Worm (Caenorhabditis elegans) whole organism, L3 larva: ENCODE results near the gene Y42H9AR.1.

Experiments
- nhr-28 ChIP-seq: fragments of 150-350 bp; optimal IDR thresholded peaks from 2 replicates; lab custom pipeline; 2014; ENCODE audit warnings: missing biosample characterization, missing genetic modification characterization
- snpc-4 ChIP-seq: fragments of 150-350 bp; optimal IDR thresholded peaks from 2 replicates; lab custom pipeline; 2014; ENCODE audit warnings: missing biosample characterization, missing genetic modification characterization
- unc-39 ChIP-seq: sonication (generic microtip); optimal IDR thresholded peaks from 4 replicates; lab custom pipeline; 2017; ENCODE audit warnings: missing biosample characterization, missing genetic modification characterization
- ztf-11 ChIP-seq: fragments of 150-350 bp; optimal IDR thresholded peaks from 2 replicates; lab custom pipeline; 2014; ENCODE audit warnings: missing biosample characterization, missing genetic modification characterization
- ztf-4 ChIP-seq: fragments of 150-350 bp; optimal IDR thresholded peaks from 2 replicates; lab custom pipeline; 2014; ENCODE audit warnings: missing biosample characterization, missing genetic modification characterization

DNA sequence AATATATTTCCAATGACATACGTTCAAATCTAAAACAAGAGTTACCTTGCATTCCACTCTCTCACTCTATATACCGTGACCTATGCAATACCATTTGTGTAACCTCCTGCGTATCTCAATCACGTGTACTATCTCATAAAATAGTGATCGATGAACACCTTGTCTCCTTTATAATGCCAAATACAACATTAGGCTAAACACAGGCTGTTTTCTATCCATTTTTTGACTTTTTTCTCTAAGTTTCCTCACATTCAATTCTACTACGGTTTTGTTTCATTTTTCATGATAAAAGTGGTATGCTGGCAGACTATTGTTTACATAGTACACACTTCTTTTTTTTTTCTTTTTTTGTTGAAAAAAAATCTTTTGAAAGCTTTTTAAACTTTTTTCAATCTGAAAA is 33.1 kb downstream of the Y42H9AR.1 start:
- no peak for TF ChIP-seq unc-39 (tag; lab: Kevin White, UChicago)
- TF ChIP-seq snpc-4 (tag; lab: Kevin White, UChicago), result no peak
- TF ChIP-seq ztf-4 (tag; lab: Kevin White, UChicago), result no peak
- TF ChIP-seq nhr-28 (tag; lab: Kevin White, UChicago), result no peak
- TF ChIP-seq ztf-11, result no peak
